Worm (Caenorhabditis elegans): ENCODE data around the gene R01E6.2.

The R01E6.2 gene

DNA sequence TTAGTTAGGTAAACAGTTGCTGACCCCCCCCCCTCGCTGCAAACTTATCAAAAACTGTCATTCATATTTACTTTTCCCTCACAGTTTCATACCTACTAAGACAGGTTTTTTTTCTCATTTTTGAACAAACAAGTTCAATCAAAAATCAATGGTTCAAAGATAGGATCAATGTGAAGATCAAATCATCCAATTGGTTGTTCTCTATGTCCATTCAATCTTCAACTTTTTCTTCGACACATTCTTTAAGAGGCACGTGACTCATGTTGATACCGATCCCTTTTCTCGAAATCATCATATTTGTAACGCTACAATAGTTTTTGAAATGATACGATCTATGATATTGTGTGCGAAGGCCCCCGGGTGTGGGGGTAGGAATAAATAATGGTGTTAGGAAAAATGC is 26.6 kb downstream of the R01E6.2 start:
- TF ChIP-seq hnd-1 (tag; optimal IDR thresholded peaks at IDR 0.05) (no peak), tbx-11 (GFP tag; IDR thresholded peaks at IDR 0.05) (no peak), B0310.2 (tag; optimal IDR thresholded peaks at IDR 0.05) (no peak), ets-7 (tag; optimal IDR thresholded peaks at IDR 0.05) (no peak), ceh-36 (tag; optimal IDR thresholded peaks at IDR 0.05) (no peak), flt-1 (GFP tag; IDR thresholded peaks at IDR 0.05) (no peak), tbx-37 (GFP tag; conservative IDR thresholded peaks at IDR 0.05) (no peak), aly-1 (tag; optimal IDR thresholded peaks at IDR 0.05) (no peak), sea-1 (GFP tag; conservative IDR thresholded peaks at IDR 0.05) (no peak), scrt-1 (GFP tag; IDR thresholded peaks at IDR 0.05) (no peak), pes-1 (GFP tag; IDR thresholded peaks at IDR 0.05) (no peak), F13C5.2 (tag; optimal IDR thresholded peaks at IDR 0.05) (no peak), hmbx-1 (tag; optimal IDR thresholded peaks at IDR 0.05) (no peak), ama-1 (optimal IDR thresholded peaks at IDR 0.05) (no peak), hmg-4 (GFP tag; optimal IDR thresholded peaks at IDR 0.05) (no peak), tra-4 (tag; optimal IDR thresholded peaks at IDR 0.05) (no peak), ceh-13 (GFP tag; optimal IDR thresholded peaks at IDR 0.05) (no peak)

DNA sequence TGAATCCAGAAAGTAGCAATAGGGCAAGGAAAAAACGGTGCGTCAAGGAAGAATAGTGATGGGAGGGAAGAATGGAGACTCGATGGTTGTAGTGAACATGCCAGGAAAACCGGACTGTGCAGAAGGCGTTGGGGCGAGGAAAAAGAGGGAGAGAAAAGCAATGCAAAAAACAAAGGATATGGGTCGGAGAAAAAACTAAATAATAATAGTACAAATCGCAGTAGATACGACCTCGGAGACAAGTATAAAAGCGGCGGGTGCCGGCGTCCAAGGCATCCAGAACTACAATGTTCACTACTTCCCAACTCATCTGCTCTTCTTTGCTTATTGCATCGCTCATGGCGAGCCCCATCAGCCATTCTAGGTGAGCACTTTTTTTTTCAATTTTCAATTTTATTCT is 29.6 kb downstream of the R01E6.2 start, which contains the start of gene R01E6.5:
Gene R01E6.5, plus strand, starts transcription at position 301 of the 400 bp plus-strand sequence.
- TF ChIP-seq aly-1 (tag; optimal IDR thresholded peaks at IDR 0.05) (no peak), tbx-37 (GFP tag; conservative IDR thresholded peaks at IDR 0.05) (no peak), scrt-1 (GFP tag; IDR thresholded peaks at IDR 0.05) (no peak), ets-7 (tag; optimal IDR thresholded peaks at IDR 0.05) (no peak), tra-4 (tag; optimal IDR thresholded peaks at IDR 0.05) (no peak), ceh-13 (GFP tag; optimal IDR thresholded peaks at IDR 0.05) (no peak), ama-1 (optimal IDR thresholded peaks at IDR 0.05) (no peak), pes-1 (GFP tag; IDR thresholded peaks at IDR 0.05) (no peak)

DNA sequence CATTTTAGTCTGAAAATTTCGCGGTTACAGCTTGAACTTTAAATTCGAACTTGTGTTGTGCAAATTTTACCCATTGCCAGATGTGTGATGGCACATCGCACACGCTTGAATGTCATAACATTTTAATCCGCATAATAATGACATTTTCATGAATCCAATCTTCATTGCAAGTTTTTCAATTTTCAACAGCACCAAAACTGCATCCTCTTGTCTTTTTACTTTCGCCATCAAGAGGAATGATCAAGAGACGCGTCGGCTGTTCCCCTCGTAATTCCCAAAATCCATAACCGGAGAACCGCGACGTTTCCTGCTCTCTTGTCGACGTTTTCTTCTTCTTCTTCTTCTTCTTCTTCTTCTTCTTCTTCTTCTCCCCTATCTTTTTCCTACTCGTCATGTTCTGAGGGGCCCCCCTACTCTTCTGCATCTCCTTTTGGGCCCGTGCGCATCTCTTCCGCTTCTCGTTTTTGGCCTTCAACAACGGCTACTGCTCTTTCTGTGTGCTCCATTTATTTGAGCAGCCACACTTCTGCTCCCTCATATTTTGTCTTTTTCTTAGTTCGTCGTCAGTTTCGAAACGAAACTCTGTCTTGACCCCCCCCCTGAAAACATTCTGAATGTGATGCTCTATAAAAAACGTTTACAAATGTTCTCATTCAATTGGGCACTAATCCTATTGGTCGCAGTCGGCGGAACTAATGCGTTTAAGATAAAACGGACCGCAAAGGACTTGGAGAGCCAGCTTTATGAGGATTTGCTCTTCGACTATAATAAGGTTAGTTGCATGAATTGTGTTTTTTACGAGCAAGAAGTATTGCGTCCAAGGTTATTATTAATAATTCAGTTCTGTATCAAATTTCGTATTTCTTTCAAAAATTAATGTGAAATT is 33.7 kb downstream of the R01E6.2 start, which contains the start of gene acr-12:
Gene acr-12, plus strand, starts transcription at position 430 of the 886 bp plus-strand sequence.
- TF ChIP-seq hmg-4 (GFP tag; optimal IDR thresholded peaks at IDR 0.05), result peak; percentile 16
- no peak for TF ChIP-seq ets-7 (tag; optimal IDR thresholded peaks at IDR 0.05)

DNA sequence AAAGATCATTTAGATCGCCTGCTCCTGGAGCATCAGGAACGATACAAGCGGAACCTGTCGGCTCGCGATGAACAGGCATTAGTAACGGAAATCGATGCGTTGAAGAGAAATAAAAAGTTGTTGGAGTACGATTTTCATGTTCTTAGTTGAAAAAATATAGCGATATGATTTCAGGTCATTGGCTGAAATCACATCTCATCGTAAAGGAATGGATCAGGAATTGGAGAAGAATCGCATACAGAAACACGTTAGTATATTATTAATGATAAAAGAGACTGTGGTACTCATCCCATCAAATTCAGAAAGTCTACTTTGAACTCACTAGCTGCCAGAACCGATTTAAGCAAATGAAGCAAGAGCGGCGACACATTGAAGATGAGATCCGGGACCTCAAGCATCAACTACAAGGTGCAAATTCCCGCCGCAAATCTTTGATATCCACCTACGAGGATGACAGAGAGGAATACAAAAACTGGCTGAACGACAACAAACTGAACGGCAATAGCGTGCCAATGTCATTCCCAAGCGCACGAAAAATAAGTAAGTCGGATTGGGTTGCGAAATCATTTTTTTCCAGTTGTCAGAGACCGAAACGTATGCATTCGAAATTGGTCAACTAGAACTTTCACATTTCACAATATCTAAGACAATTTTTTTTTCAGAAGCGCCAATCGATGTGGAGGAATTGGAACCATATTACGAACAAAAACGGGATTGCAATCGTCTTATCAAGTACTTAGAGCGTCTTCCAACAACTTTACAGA is 36.1 kb downstream of the R01E6.2 start:
- no peak for TF ChIP-seq B0310.2 (tag; optimal IDR thresholded peaks at IDR 0.05)
- no peak for TF ChIP-seq ceh-36 (tag; optimal IDR thresholded peaks at IDR 0.05)
- TF ChIP-seq aly-1 (tag; optimal IDR thresholded peaks at IDR 0.05), result no peak
- TF ChIP-seq scrt-1 (GFP tag; IDR thresholded peaks at IDR 0.05), result no peak
- no peak for TF ChIP-seq hmbx-1 (tag; optimal IDR thresholded peaks at IDR 0.05)
- no peak for TF ChIP-seq tbx-11 (GFP tag; IDR thresholded peaks at IDR 0.05)
- no peak for TF ChIP-seq sea-1 (GFP tag; conservative IDR thresholded peaks at IDR 0.05)
- TF ChIP-seq F13C5.2 (tag; optimal IDR thresholded peaks at IDR 0.05), result no peak
- no peak for TF ChIP-seq ets-7 (tag; optimal IDR thresholded peaks at IDR 0.05)
- TF ChIP-seq hmg-4 (GFP tag; optimal IDR thresholded peaks at IDR 0.05), result no peak
- TF ChIP-seq flt-1 (GFP tag; IDR thresholded peaks at IDR 0.05), result no peak
- no peak for TF ChIP-seq tra-4 (tag; optimal IDR thresholded peaks at IDR 0.05)

DNA sequence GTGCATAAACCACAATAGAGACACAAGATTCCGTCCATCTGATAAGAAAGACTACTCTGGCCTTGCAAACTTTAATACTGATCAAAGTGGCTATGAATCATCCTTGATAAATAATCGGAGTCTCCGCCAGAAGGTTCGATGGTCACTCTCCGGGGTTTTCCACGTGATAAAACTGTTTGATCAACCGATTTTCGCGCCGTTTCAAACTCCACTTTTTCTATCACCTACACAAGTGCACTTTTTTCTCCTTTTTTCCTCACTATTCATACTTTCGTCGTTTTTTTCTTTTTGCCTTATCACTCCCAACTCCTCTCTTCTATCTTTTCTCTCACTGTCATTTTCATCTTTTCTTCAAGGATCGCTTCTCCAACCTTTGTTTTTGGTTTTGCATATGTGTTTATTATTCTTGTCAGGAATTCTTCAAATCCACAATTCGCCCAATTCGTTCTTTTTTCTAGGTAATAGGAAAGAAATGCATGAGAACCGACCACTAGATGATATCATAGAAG is 37.7 kb downstream of the R01E6.2 start, which contains the start of gene F18H3.4:
Gene F18H3.4, plus strand, starts transcription at position 459 of the 509 bp plus-strand sequence.
- TF ChIP-seq ceh-36 (tag; optimal IDR thresholded peaks at IDR 0.05) (no peak), ets-7 (tag; optimal IDR thresholded peaks at IDR 0.05) (no peak)

DNA sequence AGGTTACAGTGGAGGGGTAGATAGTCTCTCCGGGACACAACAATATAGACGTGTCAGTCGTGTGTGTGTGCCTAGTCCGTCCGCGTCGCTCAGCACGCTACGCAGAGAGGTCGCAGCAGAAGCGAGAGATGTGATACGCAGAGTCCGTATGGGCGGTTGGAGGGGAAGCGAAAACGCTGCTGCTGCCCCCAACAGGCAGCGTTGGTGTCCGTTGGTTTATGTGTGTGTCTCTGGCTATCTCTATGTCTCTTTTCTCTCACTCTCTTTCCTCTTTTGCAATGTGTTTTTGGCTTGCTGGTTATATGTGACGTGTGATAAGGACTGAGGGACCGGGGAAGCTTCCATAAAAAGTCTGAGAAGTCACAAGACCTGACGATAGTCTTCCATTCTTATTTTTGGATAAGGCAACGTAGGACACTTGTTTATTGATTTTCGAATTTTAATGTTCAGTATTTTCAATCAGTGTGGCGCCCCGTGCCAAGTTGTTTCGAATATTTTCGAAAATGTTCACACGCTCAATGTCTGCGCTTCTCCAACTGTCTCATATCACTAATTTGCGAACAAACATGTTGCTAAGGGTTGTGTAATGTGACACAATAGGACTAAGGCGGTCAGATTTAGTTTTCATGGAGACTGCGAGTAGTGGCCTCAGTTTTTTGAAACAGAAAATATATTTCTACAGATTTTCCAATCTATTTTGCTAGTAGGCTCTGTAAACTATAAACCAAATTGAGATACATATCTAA is 38.8 kb downstream of the R01E6.2 start, which contains the start of gene pab-2:
Gene pab-2, minus strand, starts transcription at position 69 of the 746 bp plus-strand sequence.
- TF ChIP-seq pes-1 (GFP tag; IDR thresholded peaks at IDR 0.05), result peak; percentile 48; the same call in 1 of the 2 replicates
- TF ChIP-seq hmg-4 (GFP tag; optimal IDR thresholded peaks at IDR 0.05), result peak; percentile 87
- no peak for TF ChIP-seq hnd-1 (tag; optimal IDR thresholded peaks at IDR 0.05)
- no peak for TF ChIP-seq tbx-37 (GFP tag; conservative IDR thresholded peaks at IDR 0.05)
- peak; percentile 72 for TF ChIP-seq aly-1 (tag; optimal IDR thresholded peaks at IDR 0.05)
- peak; percentile 24; the same call in 1 of the 2 replicates for TF ChIP-seq flt-1 (GFP tag; IDR thresholded peaks at IDR 0.05)
- TF ChIP-seq ets-7 (tag; optimal IDR thresholded peaks at IDR 0.05), result peak; percentile 44
- TF ChIP-seq tbx-11 (GFP tag; IDR thresholded peaks at IDR 0.05), result no peak
- peak; percentile 69 for TF ChIP-seq F13C5.2 (tag; optimal IDR thresholded peaks at IDR 0.05)
- 0 out of 2 replicates have a peak, but pooled peaks have one; percentile 43 for TF ChIP-seq scrt-1 (GFP tag; IDR thresholded peaks at IDR 0.05)

Measured in whole organism, early embryonic.